Worm (Caenorhabditis elegans): Measurements from ENCODE around the gene mrpl-49.

mrpl-49 gene

DNA sequence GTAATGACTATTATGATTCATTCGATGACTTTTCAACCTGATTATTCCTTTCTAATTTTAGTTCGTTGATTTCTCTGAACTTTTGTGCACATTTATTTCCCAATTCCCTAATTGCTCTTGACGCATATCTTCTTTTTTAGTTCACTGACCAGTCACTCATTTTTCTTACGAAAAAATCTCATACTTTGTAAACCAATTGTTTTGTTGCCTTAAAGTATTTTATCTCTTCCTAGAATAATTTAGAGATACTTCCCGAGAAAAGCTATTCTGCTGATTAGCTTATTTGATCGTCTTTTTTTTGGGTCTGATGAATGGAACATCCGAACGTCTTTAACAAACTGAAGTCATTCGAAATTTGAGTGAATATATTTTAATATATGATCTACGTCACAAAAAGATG is 49.1 kb upstream of the mrpl-49 start:
- TF ChIP-seq ama-1 (optimal IDR thresholded peaks at IDR 0.05), result no peak
- no peak for TF ChIP-seq aly-2 (tag; optimal IDR thresholded peaks at IDR 0.05)
- no peak for TF ChIP-seq ztf-4 (tag; optimal IDR thresholded peaks at IDR 0.05)
- TF ChIP-seq lin-15B (tag; optimal IDR thresholded peaks at IDR 0.05), result no peak
- TF ChIP-seq mml-1 (tag; optimal IDR thresholded peaks at IDR 0.05), result no peak
- no peak for TF ChIP-seq nhr-12 (tag; optimal IDR thresholded peaks at IDR 0.05)
- TF ChIP-seq sea-2 (GFP tag; optimal IDR thresholded peaks at IDR 0.05), result no peak
- no peak for TF ChIP-seq daf-12 (tag; optimal IDR thresholded peaks at IDR 0.05)
- no peak for TF ChIP-seq nhr-25 (tag; optimal IDR thresholded peaks at IDR 0.05)
- TF ChIP-seq nfya-1 (tag; optimal IDR thresholded peaks at IDR 0.05; ENCODE audit: insufficient read depth), result no peak

DNA sequence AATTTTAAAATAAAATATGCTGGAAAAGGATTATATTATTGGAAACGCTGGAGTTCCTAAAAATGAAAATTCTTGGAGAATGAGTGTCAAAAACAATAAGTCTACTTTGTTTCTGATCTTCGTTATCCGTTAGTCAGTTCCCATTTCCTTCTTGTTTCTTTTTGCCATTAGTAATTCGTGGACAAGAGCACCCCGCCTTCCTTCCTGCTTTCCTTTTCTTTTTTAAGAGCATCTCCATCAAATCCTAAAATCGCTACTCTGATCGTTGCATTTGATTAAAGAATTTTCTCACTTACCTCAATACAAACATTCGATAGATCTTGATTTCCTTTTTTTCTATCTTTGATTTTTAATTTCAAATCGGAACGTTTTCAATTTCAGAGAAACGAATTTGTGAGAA is 48.6 kb upstream of the mrpl-49 start, which contains the start of gene frpr-15:
TSS of gene frpr-15 (plus strand) at position 301 of the 400 bp plus-strand sequence.
- TF ChIP-seq unc-62 (GFP tag; optimal IDR thresholded peaks at IDR 0.05) (no peak), nhr-237 (tag; optimal IDR thresholded peaks at IDR 0.05) (no peak)

DNA sequence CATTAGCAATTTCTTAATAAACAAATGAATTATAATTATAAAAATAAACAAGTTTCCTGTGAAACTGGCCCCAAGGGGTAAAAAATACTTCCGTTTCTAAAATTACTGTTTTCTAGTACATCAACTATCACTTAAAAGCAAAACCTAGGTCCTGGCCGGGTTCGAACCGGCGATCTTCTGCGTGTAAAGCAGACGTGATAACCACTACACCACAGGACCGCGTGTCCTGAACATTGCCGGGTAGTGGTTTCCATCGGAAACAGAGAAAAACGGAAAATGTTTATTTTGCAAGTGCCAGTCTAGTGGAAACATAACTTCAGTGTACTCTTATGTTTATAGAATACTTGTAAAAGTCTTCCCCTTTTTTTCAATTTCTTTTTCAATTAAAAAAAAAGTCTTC is 45.2 kb upstream of the mrpl-49 start:
- TF ChIP-seq nhr-237 (tag; optimal IDR thresholded peaks at IDR 0.05) (no peak), ztf-4 (tag; optimal IDR thresholded peaks at IDR 0.05) (no peak), nhr-76 (tag; optimal IDR thresholded peaks at IDR 0.05) (no peak), nhr-25 (tag; optimal IDR thresholded peaks at IDR 0.05) (no peak), hmg-11 (tag; optimal IDR thresholded peaks at IDR 0.05) (no peak), elt-1 (tag; optimal IDR thresholded peaks at IDR 0.05) (no peak), nfya-1 (tag; optimal IDR thresholded peaks at IDR 0.05; ENCODE audit: insufficient read depth) (no peak), ama-1 (optimal IDR thresholded peaks at IDR 0.05) (no peak), snpc-4 (tag; optimal IDR thresholded peaks at IDR 0.05) (no peak), nhr-23 (tag; optimal IDR thresholded peaks at IDR 0.05) (no peak), ceh-16 (tag; optimal IDR thresholded peaks at IDR 0.05) (no peak), ZK546.5 (tag; optimal IDR thresholded peaks at IDR 0.05) (no peak), lin-39 (tag; optimal IDR thresholded peaks at IDR 0.05) (no peak), sea-2 (GFP tag; optimal IDR thresholded peaks at IDR 0.05) (no peak), zag-1 (tag; optimal IDR thresholded peaks at IDR 0.05) (no peak), egl-27 (tag; optimal IDR thresholded peaks at IDR 0.05) (no peak)

DNA sequence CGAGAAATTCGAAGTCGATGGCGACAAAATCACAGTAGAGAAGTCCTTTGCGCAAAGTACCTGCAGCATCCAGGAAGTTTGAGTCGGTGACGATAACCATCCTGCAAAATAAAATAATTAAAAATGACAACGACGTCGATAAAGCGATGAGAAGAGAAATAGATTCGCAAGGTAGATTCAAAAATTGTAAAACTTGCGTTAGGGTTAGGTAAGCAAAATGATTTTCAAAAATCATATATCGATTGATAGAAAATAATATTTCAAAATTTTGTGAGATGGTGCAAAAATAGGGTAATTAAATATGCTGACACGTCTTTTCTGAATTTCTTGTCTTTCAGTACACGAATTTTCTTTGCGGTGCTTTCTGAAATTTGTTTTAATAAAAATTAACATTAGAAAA is 33.3 kb upstream of the mrpl-49 start, which contains the start of gene parn-1:
TSS of gene parn-1 (minus strand) at position 101 of the 400 bp plus-strand sequence.
- TF ChIP-seq ama-1 (optimal IDR thresholded peaks at IDR 0.05) (no peak), fkh-10 (GFP tag; optimal IDR thresholded peaks at IDR 0.05) (no peak), lin-15B (tag; optimal IDR thresholded peaks at IDR 0.05) (no peak), lsy-12 (tag; optimal IDR thresholded peaks at IDR 0.05) (no peak), pha-4 (tag; optimal IDR thresholded peaks at IDR 0.05) (no peak), nhr-25 (tag; optimal IDR thresholded peaks at IDR 0.05) (no peak), mml-1 (tag; optimal IDR thresholded peaks at IDR 0.05) (no peak), nhr-76 (tag; optimal IDR thresholded peaks at IDR 0.05) (no peak), egl-5 (tag; optimal IDR thresholded peaks at IDR 0.05) (no peak)

DNA sequence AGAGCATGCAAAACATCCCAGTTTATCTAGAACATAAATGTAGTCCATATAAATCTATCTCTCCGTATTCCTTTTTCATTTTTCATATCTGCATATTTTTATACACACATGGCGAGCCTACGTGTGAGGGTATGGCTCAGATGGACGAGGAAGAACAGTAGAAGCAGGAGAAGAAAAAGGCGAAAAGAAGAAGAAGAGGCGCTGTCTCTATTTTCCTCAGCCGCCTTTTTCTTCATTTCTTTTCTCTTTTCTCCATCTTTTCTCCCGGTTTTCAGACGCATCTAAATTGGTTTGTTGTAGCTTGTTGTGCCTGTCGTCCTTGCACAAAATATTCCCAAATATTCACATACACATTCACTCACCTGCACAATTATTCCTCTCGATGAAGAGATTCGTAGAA is 32.5 kb upstream of the mrpl-49 start, which contains the start of gene K10C8.4:
TSS of gene K10C8.4 (plus strand) at position 301 of the 400 bp plus-strand sequence.
- TF ChIP-seq hmg-11 (tag; optimal IDR thresholded peaks at IDR 0.05) (peak; percentile 3), nhr-11 (tag; optimal IDR thresholded peaks at IDR 0.05) (no peak)

DNA sequence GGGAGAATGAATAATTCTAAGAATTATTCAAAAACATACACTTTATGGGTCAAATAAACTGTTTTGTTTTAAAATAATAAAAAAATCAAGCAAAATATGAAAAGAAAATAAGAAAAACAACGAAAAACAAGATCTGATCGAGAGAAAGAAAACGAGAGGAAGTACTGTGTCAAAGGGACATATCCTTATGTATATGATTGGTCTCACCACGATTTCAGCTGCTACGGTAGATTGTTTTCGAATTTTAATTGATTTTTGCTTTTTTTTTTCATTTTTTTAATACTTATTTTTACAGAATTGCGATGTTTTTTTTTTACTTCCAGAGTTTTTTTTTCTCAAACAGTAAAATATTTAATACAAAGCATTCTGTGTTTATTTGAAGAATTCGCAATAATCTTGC is 31.6 kb upstream of the mrpl-49 start:
- TF ChIP-seq sea-2 (GFP tag; optimal IDR thresholded peaks at IDR 0.05) (no peak), elt-2 (tag; optimal IDR thresholded peaks at IDR 0.05) (no peak), pqm-1 (tag; optimal IDR thresholded peaks at IDR 0.05) (no peak), ztf-4 (tag; optimal IDR thresholded peaks at IDR 0.05) (no peak), egl-27 (tag; optimal IDR thresholded peaks at IDR 0.05) (no peak), nhr-237 (tag; optimal IDR thresholded peaks at IDR 0.05) (no peak), hmg-11 (tag; optimal IDR thresholded peaks at IDR 0.05) (no peak), mml-1 (tag; optimal IDR thresholded peaks at IDR 0.05) (no peak), nhr-76 (tag; optimal IDR thresholded peaks at IDR 0.05) (no peak), ceh-9 (tag; optimal IDR thresholded peaks at IDR 0.05) (no peak), nhr-11 (tag; optimal IDR thresholded peaks at IDR 0.05) (no peak), ztf-11 (tag; optimal IDR thresholded peaks at IDR 0.05) (no peak), aly-2 (tag; optimal IDR thresholded peaks at IDR 0.05) (no peak), mdl-1 (tag; optimal IDR thresholded peaks at IDR 0.05) (no peak), snpc-4 (tag; optimal IDR thresholded peaks at IDR 0.05) (no peak), nhr-23 (tag; optimal IDR thresholded peaks at IDR 0.05) (no peak), fos-1 (tag; optimal IDR thresholded peaks at IDR 0.05) (no peak), skn-1 (tag; optimal IDR thresholded peaks at IDR 0.05) (no peak), lin-15B (tag; optimal IDR thresholded peaks at IDR 0.05) (no peak)
